Worm (Caenorhabditis elegans): ENCODE data around the gene Y54E2A.7.

ce11 chrII:14812231-14812630, 39.4 kb upstream of the Y54E2A.7 start, which contains the start of gene osta-3:
- TF ChIP-seq madf-3 (GFP tag; IDR thresholded peaks at IDR 0.05) (no peak), ceh-100 (GFP tag; IDR thresholded peaks at IDR 0.05) (no peak), akir-1 (GFP tag; optimal IDR thresholded peaks at IDR 0.05) (no peak), tlf-1 (GFP tag; optimal IDR thresholded peaks at IDR 0.05) (no peak), dpff-1 (tag; optimal IDR thresholded peaks at IDR 0.05) (no peak), aptf-2 (GFP tag; conservative IDR thresholded peaks at IDR 0.05) (no peak)

Measured in whole organism, young adult.